Worm (Caenorhabditis elegans): ENCODE measurements around the gene Y50E8A.2.

The Y50E8A.2 gene

ce11 chrV:14743438-14743837, 14.8 kb upstream of the Y50E8A.2 start:
- TF ChIP-seq set-16 (GFP tag; IDR thresholded peaks at IDR 0.05) = peak; percentile 92

ce11 chrV:14742898-14743297, 14.2 kb upstream of the Y50E8A.2 start:
- peak; percentile 70 for TF ChIP-seq set-16 (GFP tag; IDR thresholded peaks at IDR 0.05)

- TF ChIP-seq T26A8.4 (GFP tag; IDR thresholded peaks at IDR 0.05) (no peak), php-3 (GFP tag; IDR thresholded peaks at IDR 0.05) (no peak), mdl-1 (tag; optimal IDR thresholded peaks at IDR 0.05) (no peak), egl-43 (GFP tag; IDR thresholded peaks at IDR 0.05) (no peak), nhr-42 (GFP tag; IDR thresholded peaks at IDR 0.05) (no peak), dpl-1 (GFP tag; optimal IDR thresholded peaks at IDR 0.05) (no peak), mes-2 (tag; optimal IDR thresholded peaks at IDR 0.05; ENCODE audit: poor library complexity, severe bottlenecking) (no peak), ceh-32 (tag; optimal IDR thresholded peaks at IDR 0.05; ENCODE audit: poor library complexity) (no peak), F26F4.8 (GFP tag; conservative IDR thresholded peaks at IDR 0.05) (no peak), cey-2 (tag; optimal IDR thresholded peaks at IDR 0.05; ENCODE audit: borderline replicate concordance, insufficient read depth) (no peak), Y105C5A.15 (GFP tag; IDR thresholded peaks at IDR 0.05) (no peak), daf-8 (GFP tag; IDR thresholded peaks at IDR 0.05) (no peak), nhr-102 (tag; optimal IDR thresholded peaks at IDR 0.05) (no peak), tag-97 (GFP tag; IDR thresholded peaks at IDR 0.05) (no peak), jun-1 (tag; optimal IDR thresholded peaks at IDR 0.05) (no peak), ceh-44 (GFP tag; IDR thresholded peaks at IDR 0.05) (no peak), aha-1 (tag) (no peak), hlh-11 (tag; optimal IDR thresholded peaks at IDR 0.05) (no peak), daf-19 (GFP tag; conservative IDR thresholded peaks at IDR 0.05) (no peak)
Observed at ce11 chrV:14741233-14741632, 12.6 kb upstream of the Y50E8A.2 start, which contains the start of gene Y50E8A.6. Y50E8A.6 (minus strand) TSS chrV:14741333.

- TF ChIP-seq ztf-11 (tag; optimal IDR thresholded peaks at IDR 0.05) = no peak
- no peak for TF ChIP-seq zip-11 (GFP tag; IDR thresholded peaks at IDR 0.05)
- TF ChIP-seq mep-1 (tag; optimal IDR thresholded peaks at IDR 0.05) = no peak
- TF ChIP-seq egl-43 (GFP tag; IDR thresholded peaks at IDR 0.05) = no peak
- no peak for TF ChIP-seq hlh-30 (tag; optimal IDR thresholded peaks at IDR 0.05; ENCODE audit: insufficient read depth)
- TF ChIP-seq unc-39 (tag; optimal IDR thresholded peaks at IDR 0.05) = no peak
- no peak for TF ChIP-seq set-16 (GFP tag; IDR thresholded peaks at IDR 0.05)
- no peak for TF ChIP-seq ctbp-1 (GFP tag; IDR thresholded peaks at IDR 0.05)
- no peak for TF ChIP-seq unc-130 (GFP tag; optimal IDR thresholded peaks at IDR 0.05)
- no peak for TF ChIP-seq T20F7.1 (GFP tag; optimal IDR thresholded peaks at IDR 0.05)
- TF ChIP-seq dmd-9 (GFP tag; IDR thresholded peaks at IDR 0.05) = no peak
- TF ChIP-seq mxl-3 (GFP tag; optimal IDR thresholded peaks at IDR 0.05) = no peak
- TF ChIP-seq R02D3.7 (tag; optimal IDR thresholded peaks at IDR 0.05) = no peak
- TF ChIP-seq egl-27 (tag; optimal IDR thresholded peaks at IDR 0.05) = no peak
Observed at ce11 chrV:14736851-14737250, 8.2 kb upstream of the Y50E8A.2 start, which contains the start of gene Y50E8A.5. Y50E8A.5 (minus strand) TSS chrV:14736951.

ce11 chrV:14734187-14734765, 5.6 kb upstream of the Y50E8A.2 start, which contains the start of gene unc-61:
unc-61 (minus strand) TSS chrV:14734237.
- TF ChIP-seq zfp-3 (GFP tag; conservative IDR thresholded peaks at IDR 0.05) (no peak), spr-1 (tag; optimal IDR thresholded peaks at IDR 0.05) (no peak), vab-7 (GFP tag; IDR thresholded peaks at IDR 0.05) (no peak), unc-39 (tag; optimal IDR thresholded peaks at IDR 0.05) (no peak), aha-1 (tag) (peak; percentile 89), dpl-1 (GFP tag; optimal IDR thresholded peaks at IDR 0.05) (peak; percentile 84), ceh-82 (tag; optimal IDR thresholded peaks at IDR 0.05) (no peak), Y5F2A.4 (GFP tag; optimal IDR thresholded peaks at IDR 0.05) (no peak), zfp-2 (tag; optimal IDR thresholded peaks at IDR 0.05) (no peak), nhr-10 (tag; optimal IDR thresholded peaks at IDR 0.05) (no peak), arid-1 (GFP tag; conservative IDR thresholded peaks at IDR 0.05) (no peak), ZK337.2 (GFP tag; IDR thresholded peaks at IDR 0.05) (no peak), snpc-1.2 (GFP tag; IDR thresholded peaks at IDR 0.05) (no peak), daf-8 (GFP tag; IDR thresholded peaks at IDR 0.05) (no peak), nhr-28 (tag; optimal IDR thresholded peaks at IDR 0.05) (no peak), unc-62 (GFP tag; optimal IDR thresholded peaks at IDR 0.05 in 1 of 2) (no peak), unc-62 (tag; optimal IDR thresholded peaks at IDR 0.05) (no peak)
